Worm (Caenorhabditis elegans): ENCODE results near the gene F09F7.5.

F09F7.5 gene

ce11 chrIII:5504725-5505473, 41.9 kb upstream of the F09F7.5 start:
- TF ChIP-seq nhr-43 (tag; optimal IDR thresholded peaks at IDR 0.05; ENCODE audit: poor library complexity, severe bottlenecking), result peak; percentile 42
- TF ChIP-seq mml-1 (tag; optimal IDR thresholded peaks at IDR 0.05), result no peak
- TF ChIP-seq nhr-28 (tag; optimal IDR thresholded peaks at IDR 0.05), result no peak
- TF ChIP-seq elt-1 (tag; optimal IDR thresholded peaks at IDR 0.05), result no peak
- TF ChIP-seq snpc-4 (tag; optimal IDR thresholded peaks at IDR 0.05), result no peak

ce11 chrIII:5505474-5506022, 41.2 kb upstream of the F09F7.5 start:
- TF ChIP-seq fkh-2 (tag; optimal IDR thresholded peaks at IDR 0.05) (no peak), aly-2 (tag; optimal IDR thresholded peaks at IDR 0.05) (no peak), unc-62 (GFP tag; optimal IDR thresholded peaks at IDR 0.05) (no peak), ceh-16 (tag; optimal IDR thresholded peaks at IDR 0.05) (no peak), ama-1 (optimal IDR thresholded peaks at IDR 0.05) (peak; percentile 44)

ce11 chrIII:5506023-5506597, 40.7 kb upstream of the F09F7.5 start:
- TF ChIP-seq ztf-11 (tag; optimal IDR thresholded peaks at IDR 0.05), result no peak
- peak; percentile 92 for TF ChIP-seq ama-1 (optimal IDR thresholded peaks at IDR 0.05)
- TF ChIP-seq pha-4 (tag; optimal IDR thresholded peaks at IDR 0.05), result peak; percentile 35
- no peak for TF ChIP-seq snpc-4 (tag; optimal IDR thresholded peaks at IDR 0.05)
- peak; percentile 40 for TF ChIP-seq nhr-25 (tag; optimal IDR thresholded peaks at IDR 0.05)
- peak; percentile 56 for TF ChIP-seq R02D3.7 (tag; optimal IDR thresholded peaks at IDR 0.05)
- no peak for TF ChIP-seq lin-39 (tag; optimal IDR thresholded peaks at IDR 0.05)
- TF ChIP-seq ceh-16 (tag; optimal IDR thresholded peaks at IDR 0.05), result no peak
- TF ChIP-seq mml-1 (tag; optimal IDR thresholded peaks at IDR 0.05), result no peak
- TF ChIP-seq nhr-28 (tag; optimal IDR thresholded peaks at IDR 0.05), result no peak
- no peak for TF ChIP-seq ceh-28 (tag; optimal IDR thresholded peaks at IDR 0.05)
- no peak for TF ChIP-seq unc-39 (tag; optimal IDR thresholded peaks at IDR 0.05)
- TF ChIP-seq lsy-12 (tag; optimal IDR thresholded peaks at IDR 0.05), result peak; percentile 72
- no peak for TF ChIP-seq aly-2 (tag; optimal IDR thresholded peaks at IDR 0.05)
- peak; percentile 71 for TF ChIP-seq nhr-43 (tag; optimal IDR thresholded peaks at IDR 0.05; ENCODE audit: poor library complexity, severe bottlenecking)
- TF ChIP-seq tbx-2 (tag; optimal IDR thresholded peaks at IDR 0.05), result peak; percentile 27
- no peak for TF ChIP-seq nhr-237 (tag; optimal IDR thresholded peaks at IDR 0.05)
- TF ChIP-seq nhr-11 (tag; optimal IDR thresholded peaks at IDR 0.05), result no peak
- TF ChIP-seq elt-2 (tag; optimal IDR thresholded peaks at IDR 0.05), result peak; percentile 36
- TF ChIP-seq nhr-23 (tag; optimal IDR thresholded peaks at IDR 0.05), result peak; percentile 79
- peak; percentile 44 for TF ChIP-seq jun-1 (tag; optimal IDR thresholded peaks at IDR 0.05)
- TF ChIP-seq ztf-4 (tag; optimal IDR thresholded peaks at IDR 0.05), result no peak

DNA sequence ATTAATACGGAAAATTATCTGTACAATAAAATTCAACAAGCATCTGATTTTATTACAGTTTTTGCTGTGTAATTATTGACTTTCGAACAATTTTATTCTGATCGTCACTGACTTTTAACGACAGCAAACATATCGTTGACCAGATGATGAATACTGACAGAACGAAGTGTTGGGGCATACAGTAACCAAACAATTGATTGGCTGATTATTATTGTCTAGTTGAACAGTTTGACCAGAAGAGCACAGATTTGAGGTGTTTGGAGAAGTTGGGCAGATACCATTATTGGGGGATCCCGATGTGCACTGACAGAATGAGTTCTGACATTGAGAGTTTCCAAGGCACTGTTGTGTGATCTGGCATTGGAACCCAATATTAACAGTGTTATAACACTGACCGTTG, 39.9 kb upstream of the F09F7.5 start:
- TF ChIP-seq lin-15B (tag; optimal IDR thresholded peaks at IDR 0.05), result no peak
- no peak for TF ChIP-seq ceh-9 (tag; optimal IDR thresholded peaks at IDR 0.05)
- no peak for TF ChIP-seq nhr-11 (tag; optimal IDR thresholded peaks at IDR 0.05)
- no peak for TF ChIP-seq fos-1 (tag; optimal IDR thresholded peaks at IDR 0.05)
- no peak for TF ChIP-seq ceh-16 (tag; optimal IDR thresholded peaks at IDR 0.05)
- TF ChIP-seq ceh-82 (tag; optimal IDR thresholded peaks at IDR 0.05), result no peak
- TF ChIP-seq egl-27 (tag; optimal IDR thresholded peaks at IDR 0.05), result no peak
- no peak for TF ChIP-seq mdl-1 (tag; optimal IDR thresholded peaks at IDR 0.05)
- no peak for TF ChIP-seq nhr-12 (tag; optimal IDR thresholded peaks at IDR 0.05)
- no peak for TF ChIP-seq nhr-76 (tag; optimal IDR thresholded peaks at IDR 0.05)
- TF ChIP-seq fkh-10 (GFP tag; optimal IDR thresholded peaks at IDR 0.05), result no peak
- no peak for TF ChIP-seq nhr-237 (tag; optimal IDR thresholded peaks at IDR 0.05)
- no peak for TF ChIP-seq daf-12 (tag; optimal IDR thresholded peaks at IDR 0.05)
- no peak for TF ChIP-seq pha-4 (tag; optimal IDR thresholded peaks at IDR 0.05)
- no peak for TF ChIP-seq eor-1 (tag; optimal IDR thresholded peaks at IDR 0.05)
- no peak for TF ChIP-seq elt-2 (tag; optimal IDR thresholded peaks at IDR 0.05)
- no peak for TF ChIP-seq ztf-11 (tag; optimal IDR thresholded peaks at IDR 0.05)
- TF ChIP-seq R02D3.7 (tag; optimal IDR thresholded peaks at IDR 0.05), result no peak
- no peak for TF ChIP-seq lin-39 (tag; optimal IDR thresholded peaks at IDR 0.05)

Data from whole organism, L3 larva.